Worm (Caenorhabditis elegans) whole organism, midembryonic: ENCODE results near the gene nspb-9.

Experiments used
- T22C8.4 ChIP-seq: fragments of 200-800 bp; sonication (Bioruptor generic); IDR thresholded peaks from 2 replicates; pipeline ENCODE4 v1.3.6; 2022; ENCODE audit warnings: missing genetic modification characterization, missing compliant biosample characterization
- cog-1 ChIP-seq: sonication (generic microtip); optimal IDR thresholded peaks from 2 replicates; lab custom pipeline; 2016; ENCODE audit warnings: missing genetic modification characterization, missing compliant biosample characterization
- flt-1 ChIP-seq: fragments of 200-800 bp; sonication (Bioruptor generic); IDR thresholded peaks from 2 replicates; pipeline ENCODE4 v1.3.6; 2022; ENCODE audit warnings: missing genetic modification characterization, missing compliant biosample characterization
- klf-2 ChIP-seq: fragments of 200-800 bp; sonication (Bioruptor generic); conservative IDR thresholded peaks from 2 replicates; pipeline ENCODE4 v1.3.6; 2022; ENCODE audit warnings: missing genetic modification reagents, missing genetic modification characterization, missing compliant biosample characterization
- ref-1 ChIP-seq: fragments of 200-800 bp; sonication (Bioruptor generic); conservative IDR thresholded peaks from 2 replicates; pipeline ENCODE4 v1.3.6; 2022; ENCODE audit warnings: missing genetic modification reagents, missing genetic modification characterization, missing compliant biosample characterization
- tab-1 ChIP-seq: fragments of 200-800 bp; sonication (Bioruptor generic); IDR thresholded peaks from 2 replicates; pipeline ENCODE4 v1.3.6; 2022; ENCODE audit warnings: missing genetic modification characterization, missing compliant biosample characterization
- ztf-23 ChIP-seq: fragments of 200-800 bp; sonication (Bioruptor generic); IDR thresholded peaks from 2 replicates; pipeline ENCODE4 v1.3.6; 2022; ENCODE audit warnings: missing genetic modification reagents, missing genetic modification characterization, missing compliant biosample characterization
- ztf-29 ChIP-seq: fragments of 200-800 bp; sonication (Bioruptor generic); IDR thresholded peaks from 2 replicates; pipeline ENCODE4 v1.3.6; 2022; ENCODE audit warnings: missing genetic modification reagents, missing genetic modification characterization, missing compliant biosample characterization

ce11 chrII:14618158-14618557 lies 37.5 kb downstream of the nspb-9 start:
- TF ChIP-seq cog-1 (tag; lab: Kevin White, UChicago): no peak
- TF ChIP-seq ztf-29 (GFP tag; lab: Robert Waterston, UW): no peak
- TF ChIP-seq tab-1 (GFP tag; lab: Robert Waterston, UW): no peak
- no peak for TF ChIP-seq T22C8.4 (GFP tag; lab: Robert Waterston, UW)
- no peak for TF ChIP-seq flt-1 (GFP tag; lab: Robert Waterston, UW)
- TF ChIP-seq ref-1: no peak
- TF ChIP-seq ztf-23 (GFP tag; lab: Robert Waterston, UW): no peak
- no peak for TF ChIP-seq klf-2 (GFP tag; lab: Robert Waterston, UW)
